Fruit fly (Drosophila melanogaster) whole organism: ENCODE results near the gene SH3PX1.

Experiments
- CG8478 ChIP-seq: fragments of >200 bp; optimal IDR thresholded peaks from 2 replicates; lab custom pipeline; 2018; ENCODE audit warnings: inconsistent platforms
- EcR ChIP-seq, 2 experiments: fragments of >200 bp; optimal IDR thresholded peaks; 2 replicates each; lab custom pipeline; 2017; ENCODE audit warnings: missing biosample characterization in 2 of 2, missing genetic modification characterization in 2 of 2, missing genetic modification reagents in 2 of 2

- TF ChIP-seq EcR (GFP tag; optimal IDR thresholded peaks at IDR 0.05; lab: Kevin White, UChicago) (no peak), CG8478 (lab: Kevin White, UChicago) (no peak)
Observed at dm6 chr3L:9733563-9733962, 19.9 kb upstream of the SH3PX1 start, which contains the start of gene CG6749.
